Worm (Caenorhabditis elegans) whole organism, L3 larva: ENCODE data around the gene sri-69.

Experiments used
- aly-2 ChIP-seq: fragments of 150-350 bp; optimal IDR thresholded peaks from 2 replicates; lab custom pipeline; 2014; ENCODE audit warnings: missing biosample characterization, missing genetic modification characterization
- egl-27 ChIP-seq: sonication (generic microtip); optimal IDR thresholded peaks from 4 replicates; lab custom pipeline; 2017; ENCODE audit warnings: missing biosample characterization, missing genetic modification reagents, missing genetic modification characterization
- nhr-237 ChIP-seq: fragments of 150-350 bp; optimal IDR thresholded peaks from 2 replicates; lab custom pipeline; 2014; ENCODE audit warnings: missing biosample characterization, missing genetic modification characterization

ce11 chrV:17000204-17000603, 8.0 kb downstream of the sri-69 start, which contains the start of gene str-217:
- TF ChIP-seq egl-27 (tag; lab: Kevin White, UChicago) (no peak), aly-2 (tag; lab: Kevin White, UChicago) (no peak), nhr-237 (tag; lab: Kevin White, UChicago) (no peak)
